Fruit fly (Drosophila melanogaster) whole organism, embryonic: ENCODE data around the gene Hr4.

Experiments used
- Awh ChIP-seq: fragments of 200-800 bp; sonication (Bioruptor generic); IDR thresholded peaks from 2 replicates; pipeline ENCODE4, ENCODE4 v1.3.6; 2022; ENCODE audit warnings: missing biosample characterization, missing genetic modification characterization
- CG1024 ChIP-seq: fragments of 200-800 bp; sonication (Bioruptor generic); IDR thresholded peaks from 2 replicates; pipeline ENCODE4 v1.3.6; 2022; ENCODE audit warnings: missing biosample characterization, missing genetic modification characterization
- CG10565 ChIP-seq: fragments of 200-800 bp; sonication (Bioruptor generic); optimal IDR thresholded peaks from 3 replicates; lab custom pipeline; 2016; ENCODE audit warnings: missing biosample characterization, mild to moderate bottlenecking, missing genetic modification characterization
- CG11695 ChIP-seq: fragments of 200-800 bp; sonication (Bioruptor generic); IDR thresholded peaks from 3 replicates; pipeline ENCODE4 v1.3.6; 2022; ENCODE audit warnings: missing biosample characterization, missing genetic modification characterization
- CG12071 ChIP-seq: fragments of 200-800 bp; sonication (Bioruptor generic); optimal IDR thresholded peaks from 3 replicates; lab custom pipeline; 2018; ENCODE audit warnings: missing biosample characterization, mild to moderate bottlenecking, missing genetic modification characterization
- CG17186 ChIP-seq: fragments of 200-800 bp; sonication (Bioruptor generic); optimal IDR thresholded peaks from 3 replicates; lab custom pipeline; 2017; ENCODE audit warnings: missing biosample characterization, missing genetic modification reagents, missing genetic modification characterization
- CG18476 ChIP-seq: fragments of 200-800 bp; sonication (Bioruptor generic); optimal IDR thresholded peaks from 2 replicates; lab custom pipeline; 2016; ENCODE audit warnings: missing biosample characterization, mild to moderate bottlenecking, missing genetic modification characterization
- CG2678 ChIP-seq: fragments of 200-800 bp; sonication (Bioruptor generic); optimal IDR thresholded peaks from 3 replicates; lab custom pipeline; 2019; ENCODE audit warnings: missing biosample characterization, mild to moderate bottlenecking, missing genetic modification characterization, moderate library complexity
- CG3281 ChIP-seq: fragments of 200-800 bp; sonication (Bioruptor generic); optimal IDR thresholded peaks from 3 replicates; lab custom pipeline; 2017; ENCODE audit warnings: missing biosample characterization, mild to moderate bottlenecking, missing genetic modification characterization
- CG4820 ChIP-seq: fragments of 200-800 bp; sonication (Bioruptor generic); optimal IDR thresholded peaks from 3 replicates; lab custom pipeline; 2016; ENCODE audit warnings: missing biosample characterization, missing genetic modification characterization
- CG7357 ChIP-seq: fragments of 200-800 bp; sonication (Bioruptor generic); IDR thresholded peaks from 3 replicates; pipeline ENCODE4 v1.3.6; 2022; ENCODE audit warnings: missing biosample characterization, missing genetic modification characterization
- CG7839 ChIP-seq: fragments of 200-800 bp; sonication (Bioruptor generic); optimal IDR thresholded peaks from 3 replicates; lab custom pipeline; 2018; ENCODE audit warnings: missing biosample characterization, mild to moderate bottlenecking, missing genetic modification characterization, moderate library complexity
- CG7928 ChIP-seq: fragments of 200-800 bp; sonication (Bioruptor generic); optimal IDR thresholded peaks from 2 replicates; lab custom pipeline; 2017; ENCODE audit warnings: missing biosample characterization, mild to moderate bottlenecking, missing genetic modification characterization
- CG8281 ChIP-seq: fragments of 200-800 bp; sonication (Bioruptor generic); optimal IDR thresholded peaks from 2 replicates; lab custom pipeline; 2018; ENCODE audit warnings: missing biosample characterization, mild to moderate bottlenecking, missing genetic modification characterization, moderate library complexity
- CG8359 ChIP-seq: fragments of 200-800 bp; sonication (Bioruptor generic); optimal IDR thresholded peaks from 2 replicates; lab custom pipeline; 2017; ENCODE audit warnings: missing biosample characterization, mild to moderate bottlenecking, missing genetic modification characterization, borderline replicate concordance
- HLH54F ChIP-seq: fragments of 200-800 bp; sonication (Bioruptor generic); optimal IDR thresholded peaks from 3 replicates; lab custom pipeline; 2016; ENCODE audit warnings: missing biosample characterization, missing genetic modification characterization
- MBD-R2 ChIP-seq: fragments of 200-800 bp; sonication (Bioruptor generic); IDR thresholded peaks from 2 replicates; pipeline ENCODE4 v1.3.6; 2022; ENCODE audit warnings: missing biosample characterization, missing genetic modification characterization
- NfI ChIP-seq: fragments of 200-800 bp; sonication (Bioruptor generic); optimal IDR thresholded peaks from 3 replicates; lab custom pipeline; 2018; ENCODE audit warnings: missing biosample characterization, mild to moderate bottlenecking, missing genetic modification characterization, moderate library complexity
- Oli ChIP-seq: fragments of 200-800 bp; sonication (Bioruptor generic); optimal IDR thresholded peaks from 2 replicates; lab custom pipeline; 2018; ENCODE audit warnings: missing biosample characterization, mild to moderate bottlenecking, missing genetic modification characterization, moderate library complexity
- Opbp ChIP-seq: fragments of 200-800 bp; sonication (Bioruptor generic); IDR thresholded peaks from 3 replicates; pipeline ENCODE4 v1.3.6; 2022; ENCODE audit warnings: missing biosample characterization, missing genetic modification characterization; ENCODE audit not compliant: partially characterized antibody
- Trl ChIP-seq, 3 experiments: fragments of >200 bp in 2 of 3; fragments of 200-800 bp in 1 of 3; sonication (Bioruptor generic) in 1 of 3; optimal IDR thresholded peaks; 2 replicates in 1 of 3; 3 replicates in 2 of 3; lab custom pipeline; 2016 to 2017; ENCODE audit warnings: missing biosample characterization in 1 of 3, missing genetic modification characterization in 1 of 3
- Xbp1 ChIP-seq: fragments of 200-800 bp; sonication (Bioruptor generic); optimal IDR thresholded peaks from 3 replicates; lab custom pipeline; 2016; ENCODE audit warnings: missing biosample characterization, mild to moderate bottlenecking, missing genetic modification characterization
- amos ChIP-seq: fragments of 200-800 bp; sonication (Bioruptor generic); IDR thresholded peaks from 2 replicates; pipeline ENCODE4 v1.3.6; 2022; ENCODE audit warnings: missing biosample characterization, missing genetic modification characterization; ENCODE audit not compliant: partially characterized antibody
- bigmax ChIP-seq: fragments of 200-800 bp; sonication (Bioruptor generic); optimal IDR thresholded peaks from 2 replicates; lab custom pipeline; 2018; ENCODE audit warnings: missing biosample characterization, mild to moderate bottlenecking, missing genetic modification characterization
- chif ChIP-seq, 2 experiments: fragments of 200-800 bp; sonication (Bioruptor generic); optimal IDR thresholded peaks; 3 replicates each; lab custom pipeline; 2016; ENCODE audit warnings: missing biosample characterization in 2 of 2, missing genetic modification characterization in 2 of 2
- crc ChIP-seq: fragments of 200-800 bp; sonication (Bioruptor generic); optimal IDR thresholded peaks from 2 replicates; lab custom pipeline; 2016; ENCODE audit warnings: missing biosample characterization, missing genetic modification characterization
- crol ChIP-seq: fragments of 200-800 bp; sonication (Bioruptor generic); IDR thresholded peaks from 2 replicates; pipeline ENCODE4 v1.3.6; 2022; ENCODE audit warnings: missing biosample characterization, missing genetic modification characterization
- dan ChIP-seq: fragments of 200-800 bp; sonication (Bioruptor generic); IDR thresholded peaks from 2 replicates; pipeline ENCODE4 v1.3.6; 2022; ENCODE audit warnings: missing biosample characterization, missing genetic modification characterization
- eve ChIP-seq, 2 experiments: fragments of >200 bp; optimal IDR thresholded peaks; 2 replicates each; lab custom pipeline; 2017; ENCODE audit warnings: missing biosample characterization in 2 of 2, missing genetic modification characterization in 2 of 2
- inv ChIP-seq: fragments of 200-800 bp; sonication (Bioruptor generic); IDR thresholded peaks from 2 replicates; pipeline ENCODE4 v1.3.6; 2022; ENCODE audit warnings: missing biosample characterization, missing genetic modification characterization; ENCODE audit not compliant: partially characterized antibody
- knrl ChIP-seq: fragments of 200-800 bp; sonication (Bioruptor generic); IDR thresholded peaks from 3 replicates; pipeline ENCODE4 v1.3.6; 2022; ENCODE audit warnings: missing biosample characterization, missing genetic modification characterization; ENCODE audit not compliant: partially characterized antibody
- lmd ChIP-seq: fragments of 200-800 bp; sonication (Bioruptor generic); IDR thresholded peaks from 2 replicates; pipeline ENCODE4 v1.3.6; 2022; ENCODE audit warnings: missing biosample characterization, missing genetic modification characterization
- luna ChIP-seq: fragments of 200-800 bp; sonication (Bioruptor generic); optimal IDR thresholded peaks from 2 replicates; lab custom pipeline; 2016; ENCODE audit warnings: missing biosample characterization, missing genetic modification characterization
- mirr ChIP-seq: fragments of 200-800 bp; sonication (Bioruptor generic); optimal IDR thresholded peaks from 3 replicates; lab custom pipeline; 2018; ENCODE audit warnings: missing biosample characterization, mild to moderate bottlenecking, missing genetic modification characterization
- odd ChIP-seq: fragments of 200-800 bp; sonication (Bioruptor generic); optimal IDR thresholded peaks from 2 replicates; lab custom pipeline; 2017; ENCODE audit warnings: missing biosample characterization, mild to moderate bottlenecking, missing genetic modification characterization
- sim ChIP-seq: fragments of 200-800 bp; sonication (Bioruptor generic); IDR thresholded peaks from 2 replicates; pipeline ENCODE4 v1.3.6; 2022; ENCODE audit warnings: missing biosample characterization, missing genetic modification characterization
- sima ChIP-seq: fragments of 200-800 bp; sonication (Bioruptor generic); optimal IDR thresholded peaks from 2 replicates; lab custom pipeline; 2016; ENCODE audit warnings: missing biosample characterization, missing genetic modification characterization
- ssp ChIP-seq: fragments of 200-800 bp; sonication (Bioruptor generic); IDR thresholded peaks from 2 replicates; pipeline ENCODE4 v1.3.6; 2022; ENCODE audit warnings: missing biosample characterization, missing genetic modification characterization
- twi ChIP-seq: fragments of 200-800 bp; optimal IDR thresholded peaks from 2 replicates; lab custom pipeline; 2019; ENCODE audit warnings: missing biosample characterization, mild to moderate bottlenecking, missing genetic modification characterization, moderate library complexity

Hr4 gene

dm6 chrX:1940020-1940419 is 1.7 kb upstream of the Hr4 start, which contains the start of the genes CG3857 and CG3587 (continued):
- peak; percentile 64 for TF ChIP-seq Oli (tag; lab: Kevin White, UChicago)
- peak; percentile 50 for TF ChIP-seq crc
- TF ChIP-seq twi (tag; lab: Kevin White, UChicago), result peak; percentile 38
- peak; percentile 11 for TF ChIP-seq CG8281 (tag; lab: Kevin White, UChicago)
- TF ChIP-seq CG7928 (GFP tag; lab: Kevin White, UChicago), result peak; percentile 37
- peak; percentile 56 for TF ChIP-seq CG18476 (GFP tag; lab: Kevin White, UChicago)
- TF ChIP-seq CG1024 (GFP tag; lab: Robert Waterston, UW), result no peak
- TF ChIP-seq Awh (GFP tag; lab: Robert Waterston, UW), result no peak
- TF ChIP-seq Trl (optimal IDR thresholded peaks at IDR 0.05; lab: Kevin White, UChicago), result no peak
- TF ChIP-seq Trl (GFP tag; optimal IDR thresholded peaks at IDR 0.05; lab: Kevin White, UChicago), result peak; percentile 82
- TF ChIP-seq sim, result no peak
- peak; percentile 71 for TF ChIP-seq CG2678 (tag; lab: Kevin White, UChicago)
- TF ChIP-seq CG3281, result peak; percentile 60
- TF ChIP-seq eve (GFP tag; optimal IDR thresholded peaks at IDR 0.05; lab: Kevin White, UChicago), result no peak
- TF ChIP-seq NfI (GFP tag; lab: Kevin White, UChicago), result peak; percentile 71
- TF ChIP-seq sima, result no peak
- peak; percentile 70 for TF ChIP-seq CG4820
- peak; percentile 75 for TF ChIP-seq lmd
- peak; percentile 75 for TF ChIP-seq ssp (GFP tag; lab: Robert Waterston, UW)
- no peak for TF ChIP-seq crol (GFP tag; lab: Robert Waterston, UW)
- TF ChIP-seq CG7357 (GFP tag; lab: Robert Waterston, UW), result peak; percentile 67
- TF ChIP-seq odd (GFP tag; lab: Kevin White, UChicago), result no peak
- TF ChIP-seq Opbp (GFP tag; lab: Robert Waterston, UW), result no peak
- TF ChIP-seq bigmax (GFP tag; lab: Kevin White, UChicago), result peak; percentile 35
- TF ChIP-seq CG10565 (GFP tag; lab: Kevin White, UChicago), result no peak
- peak; percentile 48; the same call in 2 of the 3 replicates for TF ChIP-seq knrl
- TF ChIP-seq CG8359 (GFP tag; lab: Kevin White, UChicago), result peak; percentile 16
- no peak for TF ChIP-seq mirr (GFP tag; lab: Kevin White, UChicago)
- peak; percentile 67 for TF ChIP-seq CG7839
- TF ChIP-seq amos (GFP tag; lab: Robert Waterston, UW), result no peak
- no peak for TF ChIP-seq inv
- TF ChIP-seq luna (GFP tag; lab: Kevin White, UChicago), result no peak
- TF ChIP-seq HLH54F (GFP tag; lab: Kevin White, UChicago), result peak; percentile 80
- TF ChIP-seq dan (GFP tag; lab: Robert Waterston, UW), result no peak
- 0 out of 3 replicates have a peak, but pooled peaks have one; percentile 32 for TF ChIP-seq CG11695
- TF ChIP-seq Xbp1, result peak; percentile 82
- peak; percentile 76 to 78 for TF ChIP-seq chif (GFP tag; optimal IDR thresholded peaks at IDR 0.05; lab: Kevin White, UChicago)
- no peak for TF ChIP-seq CG12071 (GFP tag; lab: Kevin White, UChicago)
- peak; percentile 53 for TF ChIP-seq CG17186 (GFP tag; lab: Kevin White, UChicago)
- peak; percentile 79 for TF ChIP-seq MBD-R2 (GFP tag; lab: Robert Waterston, UW)
- TF ChIP-seq, all 482 proteins: peak for 344
